Worm (Caenorhabditis elegans) whole organism, L1 larva: ENCODE measurements around the gene hnd-1.

Source experiments
- F16B12.6 ChIP-seq: fragments of 150-350 bp; optimal IDR thresholded peaks from 2 replicates; lab custom pipeline; 2014; ENCODE audit warnings: missing biosample characterization, missing genetic modification characterization
- Y116A8C.19 ChIP-seq: sonication (generic microtip); optimal IDR thresholded peaks from 2 replicates; lab custom pipeline; 2016; ENCODE audit warnings: missing compliant biosample characterization, missing genetic modification characterization, borderline replicate concordance
- ceh-90 ChIP-seq: sonication (generic microtip); optimal IDR thresholded peaks from 2 replicates; lab custom pipeline; 2016; ENCODE audit warnings: missing genetic modification characterization, missing compliant biosample characterization
- jun-1 ChIP-seq: fragments of 150-350 bp; optimal IDR thresholded peaks from 2 replicates; lab custom pipeline; 2014; ENCODE audit warnings: missing biosample characterization, missing genetic modification reagents, missing genetic modification characterization
- lsy-2 ChIP-seq, 2 experiments: fragments of 150-350 bp; optimal IDR thresholded peaks; 2 replicates each; lab custom pipeline; 2014; ENCODE audit warnings: missing biosample characterization in 2 of 2, missing genetic modification characterization in 2 of 2
- nhr-11 ChIP-seq: fragments of 150-350 bp; optimal IDR thresholded peaks from 2 replicates; lab custom pipeline; 2014; ENCODE audit warnings: missing biosample characterization, missing genetic modification characterization
- sox-4 ChIP-seq: sonication (generic microtip); optimal IDR thresholded peaks from 2 replicates; lab custom pipeline; 2016; ENCODE audit warnings: missing genetic modification characterization, missing compliant biosample characterization
- tbx-2 ChIP-seq: sonication (generic microtip); optimal IDR thresholded peaks from 2 replicates; lab custom pipeline; 2016; ENCODE audit warnings: missing genetic modification characterization, missing compliant biosample characterization

DNA sequence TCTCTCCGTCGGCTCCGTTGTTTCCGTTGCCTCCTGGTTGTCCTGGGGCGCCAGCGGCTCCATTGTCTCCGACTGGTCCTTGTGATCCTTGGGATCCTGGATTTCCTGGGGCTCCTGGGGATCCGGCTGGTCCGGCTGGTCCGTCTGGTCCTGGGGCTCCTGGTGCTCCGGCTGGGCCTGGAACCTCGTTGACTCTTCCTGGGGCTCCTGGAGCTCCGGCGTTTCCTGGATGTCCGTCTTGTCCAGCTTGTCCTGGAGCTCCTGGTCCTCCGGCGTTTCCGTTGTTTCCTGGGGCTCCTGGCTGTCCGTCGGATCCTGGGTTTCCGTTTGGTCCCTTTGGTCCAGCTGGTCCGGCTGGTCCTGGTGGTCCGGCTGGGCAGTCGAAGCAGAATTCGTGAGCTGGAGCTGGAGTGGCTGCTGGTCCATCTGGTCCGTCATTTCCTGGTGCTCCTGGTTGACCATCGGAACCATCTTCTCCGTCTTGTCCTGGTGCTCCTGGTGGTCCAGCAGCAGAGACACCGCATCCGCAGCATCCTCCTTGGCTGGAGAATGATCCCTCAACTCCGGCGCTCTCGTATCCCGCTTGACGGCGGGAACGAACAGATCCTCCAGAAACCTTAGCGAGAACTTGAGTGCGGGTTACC lies 27.2 kb downstream of the hnd-1 start:
- no peak for TF ChIP-seq nhr-11 (tag; lab: Kevin White, UChicago)
- TF ChIP-seq tbx-2, result no peak
- TF ChIP-seq F16B12.6 (tag; lab: Kevin White, UChicago), result no peak
- no peak for TF ChIP-seq ceh-90 (tag; lab: Kevin White, UChicago)
- TF ChIP-seq lsy-2 (tag; optimal IDR thresholded peaks at IDR 0.05; lab: Kevin White, UChicago), result no peak
- no peak for TF ChIP-seq sox-4 (tag; lab: Kevin White, UChicago)
- no peak for TF ChIP-seq jun-1 (tag; lab: Kevin White, UChicago)
- no peak for TF ChIP-seq Y116A8C.19 (tag; lab: Kevin White, UChicago)
